Fruit fly (Drosophila melanogaster) whole organism, embryonic: ENCODE measurements around the gene MED18.

ENCODE experiments used
- BEAF-32 ChIP-seq: fragments of 200-800 bp; sonication (Bioruptor generic); optimal IDR thresholded peaks from 3 replicates; lab custom pipeline; 2017; ENCODE audit warnings: missing biosample characterization, missing genetic modification characterization, mild to moderate bottlenecking, moderate library complexity, missing genetic modification reagents
- Bdp1 ChIP-seq: fragments of 200-800 bp; sonication (Bioruptor generic); optimal IDR thresholded peaks from 3 replicates; lab custom pipeline; 2016; ENCODE audit warnings: missing biosample characterization, missing genetic modification characterization
- CG10366 ChIP-seq: fragments of 200-800 bp; sonication (Bioruptor generic); IDR thresholded peaks from 2 replicates; pipeline ENCODE4 v1.3.6; 2022; ENCODE audit warnings: missing biosample characterization, missing genetic modification characterization
- CG10431 ChIP-seq: fragments of 200-800 bp; sonication (Bioruptor generic); optimal IDR thresholded peaks from 3 replicates; lab custom pipeline; 2018; ENCODE audit warnings: missing biosample characterization, mild to moderate bottlenecking, missing genetic modification characterization
- CG11085 ChIP-seq: fragments of 200-800 bp; sonication (Bioruptor generic); IDR thresholded peaks from 2 replicates; pipeline ENCODE4 v1.3.6; 2022; ENCODE audit warnings: missing biosample characterization, missing genetic modification characterization
- CG11093 ChIP-seq: fragments of 200-800 bp; sonication (Bioruptor generic); IDR thresholded peaks from 3 replicates; pipeline ENCODE4 v1.3.6; 2022; ENCODE audit warnings: missing biosample characterization, missing genetic modification characterization
- CG12071 ChIP-seq: fragments of 200-800 bp; sonication (Bioruptor generic); optimal IDR thresholded peaks from 3 replicates; lab custom pipeline; 2018; ENCODE audit warnings: missing biosample characterization, mild to moderate bottlenecking, missing genetic modification characterization
- CG12391 ChIP-seq: fragments of 200-800 bp; sonication (Bioruptor generic); optimal IDR thresholded peaks from 3 replicates; lab custom pipeline; 2018; ENCODE audit warnings: missing biosample characterization, mild to moderate bottlenecking, missing genetic modification characterization, moderate library complexity
- CG14710 ChIP-seq: fragments of 200-800 bp; sonication (Bioruptor generic); optimal IDR thresholded peaks from 3 replicates; lab custom pipeline; 2019; ENCODE audit warnings: missing biosample characterization, mild to moderate bottlenecking, missing genetic modification characterization, moderate library complexity
- CG2875 ChIP-seq: fragments of 200-800 bp; sonication (Bioruptor generic); optimal IDR thresholded peaks from 2 replicates; lab custom pipeline; 2017; ENCODE audit warnings: missing biosample characterization, mild to moderate bottlenecking, missing genetic modification characterization, missing genetic modification reagents
- CG30020 ChIP-seq: fragments of 200-800 bp; optimal IDR thresholded peaks from 2 replicates; lab custom pipeline; 2019; ENCODE audit warnings: missing biosample characterization, mild to moderate bottlenecking, missing genetic modification characterization, moderate library complexity
- CG30431 ChIP-seq: fragments of 200-800 bp; sonication (Bioruptor generic); optimal IDR thresholded peaks from 2 replicates; lab custom pipeline; 2017; ENCODE audit warnings: missing biosample characterization, missing genetic modification characterization
- CG3065 ChIP-seq: fragments of 200-800 bp; sonication (Bioruptor generic); optimal IDR thresholded peaks from 2 replicates; lab custom pipeline; 2016; ENCODE audit warnings: missing biosample characterization, missing genetic modification characterization
- CG33557 ChIP-seq: fragments of 200-800 bp; sonication (Bioruptor generic); optimal IDR thresholded peaks from 2 replicates; lab custom pipeline; 2019; ENCODE audit warnings: missing biosample characterization, mild to moderate bottlenecking, missing genetic modification characterization, moderate library complexity
- CG43689 ChIP-seq: fragments of 200-800 bp; sonication (Bioruptor generic); IDR thresholded peaks from 2 replicates; pipeline ENCODE4 v1.3.6; 2022; ENCODE audit warnings: missing biosample characterization, missing genetic modification characterization
- CG7271 ChIP-seq: fragments of 200-800 bp; sonication (Bioruptor generic); optimal IDR thresholded peaks from 2 replicates; lab custom pipeline; 2018; ENCODE audit warnings: missing biosample characterization, mild to moderate bottlenecking, missing genetic modification characterization, moderate library complexity
- CG8388 ChIP-seq: fragments of 200-800 bp; sonication (Bioruptor generic); optimal IDR thresholded peaks from 2 replicates; lab custom pipeline; 2019; ENCODE audit warnings: missing biosample characterization, mild to moderate bottlenecking, missing genetic modification characterization, moderate library complexity
- CkIIα-i1 ChIP-seq: fragments of 200-800 bp; sonication (Bioruptor generic); IDR thresholded peaks from 2 replicates; pipeline ENCODE4 v1.3.6; 2022; ENCODE audit warnings: missing biosample characterization, missing genetic modification characterization
- Doc3 ChIP-seq: fragments of 200-800 bp; sonication (Bioruptor generic); IDR thresholded peaks from 3 replicates; pipeline ENCODE4 v1.3.6; 2022; ENCODE audit warnings: missing biosample characterization, missing genetic modification characterization; ENCODE audit not compliant: partially characterized antibody
- Dp ChIP-seq: fragments of 200-800 bp; sonication (Bioruptor generic); optimal IDR thresholded peaks from 2 replicates; lab custom pipeline; 2018; ENCODE audit warnings: missing biosample characterization, mild to moderate bottlenecking, missing genetic modification characterization, moderate library complexity
- Ets65A ChIP-seq: fragments of 200-800 bp; sonication (Bioruptor generic); peaks from one replicate; lab custom pipeline; 2016; ENCODE audit warnings: missing biosample characterization, missing genetic modification characterization
- HHEX ChIP-seq: fragments of 200-800 bp; sonication (Bioruptor generic); optimal IDR thresholded peaks from 3 replicates; lab custom pipeline; 2017; ENCODE audit warnings: missing biosample characterization, mild to moderate bottlenecking, missing genetic modification characterization, missing genetic modification reagents
- HLH4C ChIP-seq: fragments of 200-800 bp; sonication (Bioruptor generic); IDR thresholded peaks from 3 replicates; pipeline ENCODE4 v1.3.6; 2022; ENCODE audit warnings: missing biosample characterization, missing genetic modification characterization; ENCODE audit not compliant: partially characterized antibody
- Hsf ChIP-seq: fragments of 200-800 bp; sonication (Bioruptor generic); optimal IDR thresholded peaks from 3 replicates; lab custom pipeline; 2016; ENCODE audit warnings: missing biosample characterization, missing genetic modification characterization
- Lhr ChIP-seq: fragments of 200-800 bp; sonication (Bioruptor generic); optimal IDR thresholded peaks from 3 replicates; lab custom pipeline; 2017; ENCODE audit warnings: mild to moderate bottlenecking, missing biosample characterization, missing genetic modification reagents, missing genetic modification characterization
- MTF-1 ChIP-seq: fragments of 200-800 bp; sonication (Bioruptor generic); optimal IDR thresholded peaks from 2 replicates; lab custom pipeline; 2018; ENCODE audit warnings: missing biosample characterization, mild to moderate bottlenecking, missing genetic modification characterization, borderline replicate concordance
- Med ChIP-seq: fragments of 200-800 bp; sonication (Bioruptor generic); peaks from one replicate; lab custom pipeline; 2016; ENCODE audit warnings: missing biosample characterization, missing genetic modification characterization, mild to moderate bottlenecking, inconsistent platforms, moderate library complexity
- Nf-YB ChIP-seq: fragments of 200-800 bp; sonication (Bioruptor generic); optimal IDR thresholded peaks from 3 replicates; lab custom pipeline; 2019; ENCODE audit warnings: missing biosample characterization, mild to moderate bottlenecking, missing genetic modification characterization, moderate library complexity
- Opbp ChIP-seq: fragments of 200-800 bp; sonication (Bioruptor generic); IDR thresholded peaks from 3 replicates; pipeline ENCODE4 v1.3.6; 2022; ENCODE audit warnings: missing biosample characterization, missing genetic modification characterization; ENCODE audit not compliant: partially characterized antibody
- Rfx ChIP-seq: fragments of 200-800 bp; sonication (Bioruptor generic); IDR thresholded peaks from 2 replicates; pipeline ENCODE4 v1.3.6; 2022; ENCODE audit warnings: missing biosample characterization, missing genetic modification characterization
- ase ChIP-seq: fragments of 200-800 bp; sonication (Bioruptor generic); IDR thresholded peaks from 3 replicates; pipeline ENCODE4 v1.3.6; 2022; ENCODE audit warnings: missing biosample characterization, missing genetic modification characterization
- ash1 ChIP-seq: fragments of 200-800 bp; sonication (Bioruptor generic); optimal IDR thresholded peaks from 2 replicates; lab custom pipeline; 2018; ENCODE audit warnings: missing biosample characterization, mild to moderate bottlenecking, missing genetic modification characterization
- cwo ChIP-seq: fragments of 200-800 bp; sonication (Bioruptor generic); optimal IDR thresholded peaks from 3 replicates; lab custom pipeline; 2017; ENCODE audit warnings: missing biosample characterization, missing genetic modification characterization, mild to moderate bottlenecking, moderate library complexity, missing genetic modification reagents
- eyg ChIP-seq: fragments of 200-800 bp; sonication (Bioruptor generic); optimal IDR thresholded peaks from 3 replicates; lab custom pipeline; 2016; ENCODE audit warnings: missing biosample characterization, missing genetic modification characterization
- knrl ChIP-seq: fragments of 200-800 bp; sonication (Bioruptor generic); IDR thresholded peaks from 3 replicates; pipeline ENCODE4 v1.3.6; 2022; ENCODE audit warnings: missing biosample characterization, missing genetic modification characterization; ENCODE audit not compliant: partially characterized antibody
- lab ChIP-seq: fragments of 200-800 bp; sonication (Bioruptor generic); optimal IDR thresholded peaks from 3 replicates; lab custom pipeline; 2017; ENCODE audit warnings: missing biosample characterization, missing genetic modification characterization, mild to moderate bottlenecking, moderate library complexity, missing genetic modification reagents
- nmo ChIP-seq: fragments of 200-800 bp; sonication (Bioruptor generic); optimal IDR thresholded peaks from 2 replicates; lab custom pipeline; 2018; ENCODE audit warnings: missing biosample characterization, mild to moderate bottlenecking, missing genetic modification characterization, moderate library complexity
- org-1 ChIP-seq: fragments of 200-800 bp; sonication (Bioruptor generic); optimal IDR thresholded peaks from 2 replicates; lab custom pipeline; 2017; ENCODE audit warnings: missing biosample characterization, missing genetic modification characterization
- repo ChIP-seq: fragments of 200-800 bp; sonication (Bioruptor generic); optimal IDR thresholded peaks from 2 replicates; lab custom pipeline; 2016; ENCODE audit warnings: missing biosample characterization, missing genetic modification characterization
- shn ChIP-seq: fragments of 200-800 bp; sonication (Bioruptor generic); optimal IDR thresholded peaks from 3 replicates; lab custom pipeline; 2016; ENCODE audit warnings: missing biosample characterization, missing genetic modification characterization
- sisA ChIP-seq: fragments of 200-800 bp; sonication (Bioruptor generic); IDR thresholded peaks from 2 replicates; pipeline ENCODE4 v1.3.6; 2022; ENCODE audit warnings: missing biosample characterization, missing genetic modification characterization
- slbo ChIP-seq: fragments of 200-800 bp; sonication (Bioruptor generic); IDR thresholded peaks from 2 replicates; pipeline ENCODE4 v1.3.6; 2022; ENCODE audit warnings: missing biosample characterization, missing genetic modification characterization
- slp2 ChIP-seq: fragments of 200-800 bp; sonication (Bioruptor generic); optimal IDR thresholded peaks from 2 replicates; lab custom pipeline; 2016; ENCODE audit warnings: missing biosample characterization, missing genetic modification characterization
- sqz ChIP-seq: fragments of 200-800 bp; sonication (Bioruptor generic); optimal IDR thresholded peaks from 3 replicates; lab custom pipeline; 2018; ENCODE audit warnings: missing biosample characterization, mild to moderate bottlenecking, missing genetic modification characterization
- sr ChIP-seq: fragments of 200-800 bp; sonication (Bioruptor generic); IDR thresholded peaks from 3 replicates; pipeline ENCODE4 v1.3.6; 2022; ENCODE audit warnings: missing biosample characterization, missing genetic modification characterization
- sug ChIP-seq: fragments of 200-800 bp; optimal IDR thresholded peaks from 2 replicates; lab custom pipeline; 2019; ENCODE audit warnings: missing biosample characterization, mild to moderate bottlenecking, missing genetic modification characterization, moderate library complexity
- twi ChIP-seq: fragments of 200-800 bp; optimal IDR thresholded peaks from 2 replicates; lab custom pipeline; 2019; ENCODE audit warnings: missing biosample characterization, mild to moderate bottlenecking, missing genetic modification characterization, moderate library complexity
- vvl ChIP-seq: fragments of 200-800 bp; sonication (Bioruptor generic); IDR thresholded peaks from 2 replicates; pipeline ENCODE4 v1.3.6; 2022; ENCODE audit warnings: missing biosample characterization, missing genetic modification characterization

MED18 gene

DNA sequence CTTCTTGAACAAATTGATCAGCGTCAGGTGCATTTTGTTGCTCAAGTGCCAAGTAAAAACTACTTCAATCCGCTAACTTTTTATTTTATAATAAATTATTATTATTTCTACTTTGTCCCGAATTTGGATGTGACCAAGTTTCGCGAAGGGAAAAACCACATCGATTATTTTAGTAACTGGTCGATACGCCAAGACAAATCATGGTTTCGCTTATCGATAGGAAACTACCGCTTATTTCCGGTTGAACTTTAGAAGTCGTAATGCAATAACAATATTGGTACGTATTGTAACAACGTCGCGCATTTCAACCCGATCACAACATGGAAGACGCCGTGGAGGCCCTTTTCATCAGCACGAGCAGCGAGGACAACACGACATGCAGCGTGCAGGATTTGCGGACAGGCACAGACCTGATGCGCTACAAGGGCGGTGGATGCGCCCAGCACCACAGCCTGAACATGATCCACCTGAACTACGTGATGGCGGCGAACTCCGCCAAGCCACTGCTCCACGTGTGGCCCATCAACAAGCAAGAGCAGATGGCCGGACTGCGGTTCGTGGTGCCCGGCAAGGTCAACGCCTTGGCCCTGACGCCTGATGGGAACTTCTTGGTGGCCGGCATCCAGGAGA lies 11.5 kb downstream of the MED18 start, which contains the start of the genes CG14817 and CG14805 (continued):
- peak; percentile 76 for TF ChIP-seq CG12391 (tag; lab: Kevin White, UChicago)
- peak; percentile 38 for TF ChIP-seq twi (tag; lab: Kevin White, UChicago)
- TF ChIP-seq sqz (GFP tag; lab: Kevin White, UChicago) = peak; percentile 71
- TF ChIP-seq CG10366 = peak; percentile 21; the same call in 1 of the 2 replicates
- peak; percentile 92 for TF ChIP-seq MTF-1 (GFP tag; lab: Kevin White, UChicago)
- peak; percentile 70 for TF ChIP-seq Opbp (GFP tag; lab: Robert Waterston, UW)
- peak; percentile 91 for TF ChIP-seq Ets65A (GFP tag; lab: Kevin White, UChicago)
- TF ChIP-seq CG11085 (GFP tag; lab: Robert Waterston, UW) = peak; percentile 20; the same call in 1 of the 2 replicates
- peak; percentile 84 for TF ChIP-seq HHEX
- TF ChIP-seq Doc3 = 0 out of 3 replicates have a peak, but pooled peaks have one; percentile 36
- TF ChIP-seq Lhr (GFP tag; lab: Kevin White, UChicago) = peak; percentile 50
- TF ChIP-seq Bdp1 (GFP tag; lab: Kevin White, UChicago) = peak; percentile 18
- peak; percentile 50 for TF ChIP-seq CG2875
- peak; percentile 81 for TF ChIP-seq CG10431
- peak; percentile 41; the same call in 1 of the 3 replicates for TF ChIP-seq sr (GFP tag; lab: Robert Waterston, UW)
- TF ChIP-seq sug (tag; lab: Kevin White, UChicago) = peak; percentile 72
- TF ChIP-seq CG33557 (GFP tag; lab: Kevin White, UChicago) = peak; percentile 70
- peak; percentile 78 for TF ChIP-seq Rfx (GFP tag; lab: Robert Waterston, UW)
- 0 out of 2 replicates have a peak, but pooled peaks have one; percentile 2 for TF ChIP-seq CkIIα-i1 (GFP tag; lab: Robert Waterston, UW)
- peak; percentile 40 for TF ChIP-seq CG30020 (tag; lab: Kevin White, UChicago)
- TF ChIP-seq repo (GFP tag; lab: Kevin White, UChicago) = peak; percentile 11
- no peak for TF ChIP-seq ase (GFP tag; lab: Robert Waterston, UW)
- peak; percentile 94 for TF ChIP-seq CG7271 (tag; lab: Kevin White, UChicago)
- TF ChIP-seq Nf-YB (GFP tag; lab: Kevin White, UChicago) = peak; percentile 51
- peak; percentile 45; the same call in 2 of the 3 replicates for TF ChIP-seq HLH4C (GFP tag; lab: Robert Waterston, UW)
- peak; percentile 12 for TF ChIP-seq slp2
- TF ChIP-seq eyg = no peak
- TF ChIP-seq CG8388 (GFP tag; lab: Kevin White, UChicago) = peak; percentile 70
- TF ChIP-seq slbo (GFP tag; lab: Robert Waterston, UW) = 0 out of 2 replicates have a peak, but pooled peaks have one; percentile 38
- peak; percentile 95 for TF ChIP-seq Med (GFP tag; lab: Kevin White, UChicago)
- peak; percentile 66 for TF ChIP-seq CG14710 (tag; lab: Kevin White, UChicago)
- TF ChIP-seq shn (GFP tag; lab: Kevin White, UChicago) = no peak
- TF ChIP-seq CG12071 (GFP tag; lab: Kevin White, UChicago) = peak; percentile 83
- peak; percentile 38 for TF ChIP-seq cwo (GFP tag; lab: Kevin White, UChicago)
- peak; percentile 40 for TF ChIP-seq Hsf (GFP tag; lab: Kevin White, UChicago)
- TF ChIP-seq CG30431 (GFP tag; lab: Kevin White, UChicago) = peak; percentile 22
- peak; percentile 53 for TF ChIP-seq nmo (GFP tag; lab: Kevin White, UChicago)
- no peak for TF ChIP-seq sisA (GFP tag; lab: Robert Waterston, UW)
- no peak for TF ChIP-seq CG11093 (GFP tag; lab: Robert Waterston, UW)
- peak; percentile 85 for TF ChIP-seq ash1
- peak; percentile 67 for TF ChIP-seq vvl (GFP tag; lab: Robert Waterston, UW)
- peak; percentile 92 for TF ChIP-seq lab
- no peak for TF ChIP-seq CG43689 (GFP tag; lab: Robert Waterston, UW)
- peak; percentile 70 for TF ChIP-seq BEAF-32
- TF ChIP-seq Dp (GFP tag; lab: Kevin White, UChicago) = peak; percentile 27
- 0 out of 3 replicates have a peak, but pooled peaks have one; percentile 27 for TF ChIP-seq knrl
- TF ChIP-seq CG3065 = no peak
- TF ChIP-seq org-1 (GFP tag; lab: Kevin White, UChicago) = peak; percentile 54
